Worm (Caenorhabditis elegans) whole organism, L4 larva: ENCODE data around the gene srh-288.

Source experiments
- aha-1 ChIP-seq: fragments of 150-350 bp; peaks from one replicate; lab custom pipeline; 2014; ENCODE audit warnings: missing biosample characterization, missing genetic modification characterization
- daf-8 ChIP-seq: fragments of 200-800 bp; sonication (Bioruptor generic); IDR thresholded peaks from 2 replicates; pipeline ENCODE4 v1.3.6; 2022; ENCODE audit warnings: missing genetic modification characterization, missing compliant biosample characterization
- fos-1 ChIP-seq: fragments of 150-350 bp; optimal IDR thresholded peaks from 2 replicates; lab custom pipeline; 2014; ENCODE audit warnings: missing biosample characterization, missing genetic modification characterization
- nhr-77 ChIP-seq: fragments of 150-350 bp; optimal IDR thresholded peaks from 2 replicates; lab custom pipeline; 2014; ENCODE audit warnings: missing biosample characterization, missing genetic modification characterization

DNA sequence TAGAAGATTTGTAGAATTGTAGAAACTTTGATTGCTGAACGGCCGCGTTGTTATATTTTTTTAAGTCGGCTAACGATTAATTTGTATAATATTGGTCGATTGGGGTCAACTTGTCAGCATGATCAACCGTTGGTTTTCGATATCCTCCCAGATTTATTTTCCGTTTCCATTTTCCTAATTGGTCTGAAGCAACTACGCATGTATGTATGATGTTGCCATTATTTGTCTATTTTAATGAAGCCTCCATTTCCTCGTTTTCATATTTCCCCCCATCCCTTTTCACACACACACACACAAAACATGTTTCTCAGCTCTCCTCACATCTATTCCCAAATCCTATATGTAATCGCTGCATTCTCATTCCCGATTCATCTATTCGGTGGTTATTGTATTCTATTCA lies 5.0 kb upstream of the srh-288 start, which contains the start of gene srh-287:
- TF ChIP-seq nhr-77 (tag; lab: Kevin White, UChicago) (no peak), aha-1 (tag; lab: Kevin White, UChicago) (no peak), fos-1 (tag; lab: Kevin White, UChicago) (no peak), daf-8 (GFP tag; lab: Robert Waterston, UW) (no peak)
